Worm (Caenorhabditis elegans) whole organism, late embryonic: Measurements from ENCODE around the gene nep-11.

Source experiments
- C38D4.7 ChIP-seq: fragments of 200-800 bp; sonication (Bioruptor generic); optimal IDR thresholded peaks from 2 replicates; lab custom pipeline; 2018; ENCODE audit warnings: mild to moderate bottlenecking, missing genetic modification characterization, moderate library complexity, missing compliant biosample characterization
- F13H6.1 ChIP-seq: sonication (generic microtip); optimal IDR thresholded peaks from 2 replicates; lab custom pipeline; 2016; ENCODE audit warnings: missing genetic modification characterization, missing compliant biosample characterization
- K02D7.2 ChIP-seq: sonication (generic microtip); optimal IDR thresholded peaks from 2 replicates; lab custom pipeline; 2017; ENCODE audit warnings: mild to moderate bottlenecking, missing genetic modification characterization, missing compliant biosample characterization
- K09A11.1 ChIP-seq: sonication (generic microtip); optimal IDR thresholded peaks from 2 replicates; lab custom pipeline; 2017; ENCODE audit warnings: antibody characterized with exemption, mild to moderate bottlenecking, missing genetic modification characterization, missing compliant biosample characterization; ENCODE audit not compliant: insufficient read depth
- ceh-2 ChIP-seq: sonication (generic microtip); optimal IDR thresholded peaks from 2 replicates; lab custom pipeline; 2016; ENCODE audit warnings: missing genotype, missing genetic modification characterization, missing compliant biosample characterization
- ceh-30 ChIP-seq: fragments of 150-350 bp; optimal IDR thresholded peaks from 2 replicates; lab custom pipeline; 2014; ENCODE audit warnings: missing biosample characterization, missing genetic modification characterization
- ceh-34 ChIP-seq: sonication (generic microtip); optimal IDR thresholded peaks from 2 replicates; lab custom pipeline; 2016; ENCODE audit warnings: mild to moderate bottlenecking, missing genetic modification characterization, missing compliant biosample characterization
- ceh-45 ChIP-seq: fragments of 200-800 bp; sonication (Bioruptor generic); IDR thresholded peaks from 2 replicates; pipeline ENCODE4 v1.3.6; 2022; ENCODE audit warnings: missing genetic modification reagents, missing genetic modification characterization, missing compliant biosample characterization
- che-1 ChIP-seq: sonication (generic microtip); optimal IDR thresholded peaks from 2 replicates; lab custom pipeline; 2016; ENCODE audit warnings: mild to moderate bottlenecking, missing genetic modification characterization, missing compliant biosample characterization
- dmd-4 ChIP-seq: sonication (generic microtip); optimal IDR thresholded peaks from 2 replicates; lab custom pipeline; 2016; ENCODE audit warnings: borderline replicate concordance, missing genetic modification characterization, missing compliant biosample characterization
- ets-4 ChIP-seq: sonication (generic microtip); optimal IDR thresholded peaks from 2 replicates; lab custom pipeline; 2016; ENCODE audit warnings: missing genetic modification characterization, missing compliant biosample characterization
- fkh-10 ChIP-seq: fragments of 150-350 bp; optimal IDR thresholded peaks from 2 replicates; lab custom pipeline; 2014; ENCODE audit warnings: missing biosample characterization, missing genetic modification reagents, missing genetic modification characterization
- nfya-1 ChIP-seq: sonication (generic microtip); optimal IDR thresholded peaks from 2 replicates; lab custom pipeline; 2017; ENCODE audit warnings: missing genetic modification characterization, mild to moderate bottlenecking, missing compliant biosample characterization, antibody characterized with exemption, moderate library complexity
- pat-9 ChIP-seq: fragments of 200-800 bp; sonication (Bioruptor generic); optimal IDR thresholded peaks from 2 replicates; lab custom pipeline; 2018; ENCODE audit warnings: mild to moderate bottlenecking, missing genetic modification characterization, moderate library complexity, missing compliant biosample characterization
- sox-2 ChIP-seq: fragments of 200-800 bp; sonication (Bioruptor generic); IDR thresholded peaks from 2 replicates; pipeline ENCODE4 v1.3.6; 2022; ENCODE audit warnings: missing genetic modification reagents, missing genetic modification characterization, missing compliant biosample characterization
- ttx-3 ChIP-seq: sonication (generic microtip); optimal IDR thresholded peaks from 2 replicates; lab custom pipeline; 2016; ENCODE audit warnings: missing genetic modification reagents, missing genetic modification characterization, missing compliant biosample characterization
- ztf-16 ChIP-seq: sonication (generic microtip); optimal IDR thresholded peaks from 2 replicates; lab custom pipeline; 2017; ENCODE audit warnings: missing genetic modification characterization, missing compliant biosample characterization

nep-11 gene

DNA sequence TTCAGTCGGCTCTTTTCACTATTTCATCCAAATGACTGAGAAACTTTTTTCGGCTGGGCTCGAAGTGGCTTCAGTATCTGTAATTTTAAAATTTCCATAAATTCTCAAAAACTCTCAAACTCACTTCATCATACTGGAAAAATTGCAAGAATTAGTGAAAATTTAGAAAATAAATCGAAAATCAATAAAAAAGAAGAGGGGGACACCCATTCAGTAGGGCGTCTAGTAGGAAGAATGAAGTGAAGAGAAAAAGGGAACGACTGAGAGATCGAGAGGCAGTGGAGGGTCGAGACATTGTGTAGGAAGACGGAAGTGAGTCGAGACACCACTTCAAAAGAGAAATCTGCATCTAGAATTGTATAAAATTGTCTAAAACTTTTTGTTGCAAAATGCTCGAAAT lies 51.5 kb downstream of the nep-11 start (continued):
- TF ChIP-seq ttx-3 (tag; lab: Kevin White, UChicago) (no peak), ceh-2 (no peak)

DNA sequence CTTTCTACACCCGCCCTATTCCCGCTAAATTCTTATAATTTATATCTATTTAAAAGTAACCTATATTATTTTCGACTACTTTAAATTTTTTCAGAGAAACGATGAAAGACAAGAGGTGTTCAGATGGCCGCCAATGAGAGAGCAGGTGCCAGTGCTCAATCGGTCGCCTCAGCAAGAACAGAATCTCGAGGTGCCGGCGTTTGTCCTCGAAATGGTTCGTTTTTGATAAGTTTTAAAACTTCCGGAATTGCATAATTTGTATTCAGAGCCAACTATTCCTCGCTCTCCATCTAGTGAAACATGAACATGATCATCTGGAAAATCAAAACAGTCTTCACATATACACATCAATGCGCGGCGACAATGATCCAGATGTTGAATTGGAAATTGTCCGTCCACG lies 54.3 kb downstream of the nep-11 start, which contains the start of gene bath-23:
TSS of gene bath-23 (plus strand) at position 301 of the 400 bp plus-strand sequence.
- TF ChIP-seq ets-4 (no peak), pat-9 (tag; lab: Kevin White, UChicago) (no peak), ceh-45 (GFP tag; lab: Robert Waterston, UW) (no peak), che-1 (tag; lab: Kevin White, UChicago) (no peak), K09A11.1 (tag; lab: Kevin White, UChicago) (no peak), C38D4.7 (GFP tag; lab: Kevin White, UChicago) (no peak), sox-2 (GFP tag; lab: Robert Waterston, UW) (no peak), nfya-1 (tag; lab: Kevin White, UChicago) (no peak), ztf-16 (tag; lab: Kevin White, UChicago) (no peak), ceh-34 (tag; lab: Kevin White, UChicago) (no peak), ttx-3 (tag; lab: Kevin White, UChicago) (no peak), K02D7.2 (no peak), ceh-30 (tag; lab: Kevin White, UChicago) (no peak), dmd-4 (tag; lab: Kevin White, UChicago) (no peak), fkh-10 (GFP tag; lab: Kevin White, UChicago) (no peak), F13H6.1 (tag; lab: Kevin White, UChicago) (no peak)
